Worm (Caenorhabditis elegans) whole organism, L4 larva: ENCODE results near the gene mecr-1.

ENCODE experiments used
- D1046.2 ChIP-seq: fragments of 200-800 bp; sonication (Bioruptor generic); IDR thresholded peaks from 2 replicates; pipeline ENCODE4 v1.3.6; 2022; ENCODE audit warnings: missing genetic modification characterization, missing compliant biosample characterization
- F10B5.3 ChIP-seq: sonication (generic microtip); optimal IDR thresholded peaks from 2 replicates; lab custom pipeline; 2016; ENCODE audit warnings: mild to moderate bottlenecking, missing genetic modification characterization, missing compliant biosample characterization
- F37D6.2 ChIP-seq: sonication (generic microtip); optimal IDR thresholded peaks from 2 replicates; lab custom pipeline; 2016; ENCODE audit warnings: mild to moderate bottlenecking, missing genetic modification characterization, missing compliant biosample characterization
- F44E2.7 ChIP-seq: fragments of 200-800 bp; sonication (Bioruptor generic); IDR thresholded peaks from 2 replicates; pipeline ENCODE4 v2.1.2; 2022; ENCODE audit warnings: missing genetic modification characterization, missing compliant biosample characterization
- R02D3.7 ChIP-seq: fragments of 150-350 bp; sonication (generic microtip); optimal IDR thresholded peaks from 3 replicates; lab custom pipeline; 2014; ENCODE audit warnings: missing biosample characterization, missing genetic modification characterization
- Y48G9A.11 ChIP-seq: fragments of 200-800 bp; sonication (Bioruptor generic); IDR thresholded peaks from 2 replicates; pipeline ENCODE4 v1.3.6; 2022; ENCODE audit warnings: missing genetic modification reagents, missing genetic modification characterization, missing compliant biosample characterization
- Y5F2A.4 ChIP-seq: fragments of 200-800 bp; sonication (Bioruptor generic); optimal IDR thresholded peaks from 2 replicates; lab custom pipeline; 2018; ENCODE audit warnings: mild to moderate bottlenecking, missing genetic modification characterization, missing compliant biosample characterization
- aha-1 ChIP-seq: fragments of 150-350 bp; peaks from one replicate; lab custom pipeline; 2014; ENCODE audit warnings: missing biosample characterization, missing genetic modification characterization
- ama-1 ChIP-seq: fragments of 150-350 bp; optimal IDR thresholded peaks from 2 replicates; lab custom pipeline; 2014; ENCODE audit warnings: inconsistent platforms, mixed read lengths
- attf-4 ChIP-seq: sonication (generic microtip); optimal IDR thresholded peaks from 3 replicates; lab custom pipeline; 2017; ENCODE audit warnings: missing biosample characterization, missing genetic modification characterization
- ceh-28 ChIP-seq: fragments of 150-350 bp; optimal IDR thresholded peaks from 2 replicates; lab custom pipeline; 2014; ENCODE audit warnings: missing biosample characterization, missing genetic modification reagents, missing genetic modification characterization
- ceh-44 ChIP-seq: fragments of 200-800 bp; sonication (Bioruptor generic); IDR thresholded peaks from 2 replicates; pipeline ENCODE4 v1.3.6; 2022; ENCODE audit warnings: missing genetic modification reagents, missing genetic modification characterization, missing compliant biosample characterization
- ceh-82 ChIP-seq: sonication (generic microtip); optimal IDR thresholded peaks from 2 replicates; lab custom pipeline; 2017; ENCODE audit warnings: missing biosample characterization, missing genetic modification characterization
- daf-12 ChIP-seq: fragments of 150-350 bp; optimal IDR thresholded peaks from 2 replicates; lab custom pipeline; 2014; ENCODE audit warnings: missing biosample characterization, missing genetic modification reagents, missing genetic modification characterization
- daf-8 ChIP-seq: fragments of 200-800 bp; sonication (Bioruptor generic); IDR thresholded peaks from 2 replicates; pipeline ENCODE4 v1.3.6; 2022; ENCODE audit warnings: missing genetic modification characterization, missing compliant biosample characterization
- dmd-6 ChIP-seq: fragments of 200-800 bp; sonication (Bioruptor generic); IDR thresholded peaks from 2 replicates; pipeline ENCODE4 v1.3.6; 2022; ENCODE audit warnings: missing genetic modification reagents, missing genetic modification characterization, missing compliant biosample characterization
- dmd-8 ChIP-seq: fragments of 200-800 bp; sonication (Bioruptor generic); IDR thresholded peaks from 2 replicates; pipeline ENCODE4 v1.3.6; 2022; ENCODE audit warnings: missing genetic modification characterization, missing compliant biosample characterization
- dmd-9 ChIP-seq: fragments of 200-800 bp; sonication (Bioruptor generic); IDR thresholded peaks from 2 replicates; pipeline ENCODE4 v1.3.6; 2022; ENCODE audit warnings: missing genetic modification reagents, missing genetic modification characterization, missing compliant biosample characterization
- dve-1 ChIP-seq: sonication (generic microtip); optimal IDR thresholded peaks from 2 replicates; lab custom pipeline; 2017; ENCODE audit warnings: antibody characterized with exemption, mild to moderate bottlenecking, missing genetic modification characterization, missing compliant biosample characterization; ENCODE audit not compliant: insufficient read depth
- egl-27 ChIP-seq: sonication (generic microtip); optimal IDR thresholded peaks from 3 replicates; lab custom pipeline; 2017; ENCODE audit warnings: missing biosample characterization, missing genetic modification reagents, missing genetic modification characterization
- egl-43 ChIP-seq: fragments of 200-800 bp; sonication (Bioruptor generic); IDR thresholded peaks from 2 replicates; pipeline ENCODE4 v1.3.6; 2022; ENCODE audit warnings: missing genetic modification reagents, missing genetic modification characterization, missing compliant biosample characterization
- hlh-11 ChIP-seq: fragments of 200-800 bp; sonication (Bioruptor generic); optimal IDR thresholded peaks from 2 replicates; lab custom pipeline; 2018; ENCODE audit warnings: mild to moderate bottlenecking, missing genetic modification characterization, missing compliant biosample characterization
- hlh-30 ChIP-seq: sonication (generic microtip); optimal IDR thresholded peaks from 2 replicates; lab custom pipeline; 2017; ENCODE audit warnings: antibody characterized with exemption, mild to moderate bottlenecking, missing genetic modification characterization, missing compliant biosample characterization; ENCODE audit not compliant: insufficient read depth
- lim-7 ChIP-seq: fragments of 200-800 bp; sonication (Bioruptor generic); IDR thresholded peaks from 2 replicates; pipeline ENCODE4 v1.3.6; 2022; ENCODE audit warnings: missing genetic modification characterization, missing compliant biosample characterization
- lin-29 ChIP-seq: fragments of 200-800 bp; sonication (Bioruptor generic); IDR thresholded peaks from 2 replicates; pipeline ENCODE4 v1.3.6; 2022; ENCODE audit warnings: missing genetic modification reagents, missing genetic modification characterization, missing compliant biosample characterization
- lsy-2 ChIP-seq, 2 experiments: fragments of 150-350 bp in 1 of 2; sonication (generic microtip) in 1 of 2; optimal IDR thresholded peaks; 2 replicates each; lab custom pipeline; 2014 to 2017; ENCODE audit warnings: missing biosample characterization in 2 of 2, missing genetic modification characterization in 2 of 2
- madf-9 ChIP-seq: fragments of 200-800 bp; sonication (Bioruptor generic); conservative IDR thresholded peaks from 2 replicates; pipeline ENCODE4 v1.3.6; 2022; ENCODE audit warnings: missing genetic modification reagents, missing genetic modification characterization, missing compliant biosample characterization
- mdt-29 ChIP-seq: fragments of 200-800 bp; sonication (Bioruptor generic); IDR thresholded peaks from 2 replicates; pipeline ENCODE4 v1.3.6; 2022; ENCODE audit warnings: missing genetic modification reagents, missing genetic modification characterization, missing compliant biosample characterization
- mep-1 ChIP-seq: fragments of 150-350 bp; sonication (generic microtip); optimal IDR thresholded peaks from 3 replicates; lab custom pipeline; 2014; ENCODE audit warnings: missing biosample characterization, missing genetic modification characterization
- mes-2 ChIP-seq: sonication (generic microtip); optimal IDR thresholded peaks from 2 replicates; lab custom pipeline; 2016; ENCODE audit warnings: missing genotype, mild to moderate bottlenecking, missing genetic modification characterization, missing compliant biosample characterization; ENCODE audit not compliant: poor library complexity, severe bottlenecking
- mxl-2 ChIP-seq: fragments of 200-800 bp; sonication (Bioruptor generic); conservative IDR thresholded peaks from 2 replicates; pipeline ENCODE4 v1.3.6; 2022; ENCODE audit warnings: missing genetic modification reagents, missing genetic modification characterization, missing compliant biosample characterization
- nhr-10 ChIP-seq: fragments of 150-350 bp; optimal IDR thresholded peaks from 2 replicates; lab custom pipeline; 2014; ENCODE audit warnings: missing biosample characterization, missing genetic modification characterization
- nhr-102 ChIP-seq: sonication (generic microtip); optimal IDR thresholded peaks from 2 replicates; lab custom pipeline; 2016; ENCODE audit warnings: mild to moderate bottlenecking, missing genetic modification characterization, moderate library complexity, missing compliant biosample characterization
- nhr-111 ChIP-seq: fragments of 200-800 bp; sonication (Bioruptor generic); optimal IDR thresholded peaks from 2 replicates; lab custom pipeline; 2018; ENCODE audit warnings: mild to moderate bottlenecking, missing genetic modification characterization, missing compliant biosample characterization
- nhr-25 ChIP-seq: sonication (generic microtip); optimal IDR thresholded peaks from 2 replicates; lab custom pipeline; 2017; ENCODE audit warnings: missing genetic modification characterization, mild to moderate bottlenecking, missing compliant biosample characterization, antibody characterized with exemption, moderate library complexity, borderline replicate concordance; ENCODE audit not compliant: insufficient read depth
- nhr-28 ChIP-seq: fragments of 150-350 bp; optimal IDR thresholded peaks from 2 replicates; lab custom pipeline; 2014; ENCODE audit warnings: missing biosample characterization, missing genetic modification characterization
- nhr-41 ChIP-seq: fragments of 200-800 bp; sonication (Bioruptor generic); IDR thresholded peaks from 2 replicates; pipeline ENCODE4 v1.3.6; 2022; ENCODE audit warnings: missing genetic modification reagents, missing genetic modification characterization, missing compliant biosample characterization
- nhr-6 ChIP-seq: fragments of 150-350 bp; optimal IDR thresholded peaks from 2 replicates; lab custom pipeline; 2014; ENCODE audit warnings: missing biosample characterization, missing genetic modification characterization
- nhr-76 ChIP-seq: fragments of 150-350 bp; optimal IDR thresholded peaks from 2 replicates; lab custom pipeline; 2014; ENCODE audit warnings: missing biosample characterization, missing genetic modification characterization
- nhr-77 ChIP-seq: fragments of 150-350 bp; optimal IDR thresholded peaks from 2 replicates; lab custom pipeline; 2014; ENCODE audit warnings: missing biosample characterization, missing genetic modification characterization
- pqm-1 ChIP-seq: sonication (generic microtip); optimal IDR thresholded peaks from 2 replicates; lab custom pipeline; 2017; ENCODE audit warnings: missing biosample characterization, missing genetic modification characterization
- tag-97 ChIP-seq: fragments of 200-800 bp; sonication (Bioruptor generic); IDR thresholded peaks from 2 replicates; pipeline ENCODE4 v1.3.6; 2022; ENCODE audit warnings: missing genetic modification characterization, missing compliant biosample characterization
- tra-1 ChIP-seq: fragments of 200-800 bp; sonication (Bioruptor generic); IDR thresholded peaks from 2 replicates; pipeline ENCODE4 v1.3.6; 2022; ENCODE audit warnings: missing genetic modification reagents, missing genetic modification characterization, missing compliant biosample characterization
- unc-130 ChIP-seq: sonication (generic microtip); optimal IDR thresholded peaks from 2 replicates; lab custom pipeline; 2016; ENCODE audit warnings: missing genetic modification reagents, missing genetic modification characterization, missing compliant biosample characterization
- vab-7 ChIP-seq: fragments of 200-800 bp; sonication (Bioruptor generic); IDR thresholded peaks from 2 replicates; pipeline ENCODE4 v1.3.6; 2022; ENCODE audit warnings: missing genetic modification reagents, missing genetic modification characterization, missing compliant biosample characterization
- zag-1 ChIP-seq: fragments of 150-350 bp; optimal IDR thresholded peaks from 2 replicates; lab custom pipeline; 2014; ENCODE audit warnings: missing biosample characterization, missing genetic modification characterization
- zfp-2 ChIP-seq: sonication (generic microtip); optimal IDR thresholded peaks from 2 replicates; lab custom pipeline; 2016; ENCODE audit warnings: mild to moderate bottlenecking, missing genetic modification characterization, missing compliant biosample characterization
- zfp-3 ChIP-seq: fragments of 200-800 bp; sonication (Bioruptor generic); conservative IDR thresholded peaks from 2 replicates; pipeline ENCODE4 v1.3.6; 2022; ENCODE audit warnings: missing genetic modification reagents, missing genetic modification characterization, missing compliant biosample characterization
- zip-11 ChIP-seq: fragments of 200-800 bp; sonication (Bioruptor generic); IDR thresholded peaks from 2 replicates; pipeline ENCODE4 v1.3.6; 2022; ENCODE audit warnings: missing genetic modification characterization, missing compliant biosample characterization

mecr-1 gene

DNA sequence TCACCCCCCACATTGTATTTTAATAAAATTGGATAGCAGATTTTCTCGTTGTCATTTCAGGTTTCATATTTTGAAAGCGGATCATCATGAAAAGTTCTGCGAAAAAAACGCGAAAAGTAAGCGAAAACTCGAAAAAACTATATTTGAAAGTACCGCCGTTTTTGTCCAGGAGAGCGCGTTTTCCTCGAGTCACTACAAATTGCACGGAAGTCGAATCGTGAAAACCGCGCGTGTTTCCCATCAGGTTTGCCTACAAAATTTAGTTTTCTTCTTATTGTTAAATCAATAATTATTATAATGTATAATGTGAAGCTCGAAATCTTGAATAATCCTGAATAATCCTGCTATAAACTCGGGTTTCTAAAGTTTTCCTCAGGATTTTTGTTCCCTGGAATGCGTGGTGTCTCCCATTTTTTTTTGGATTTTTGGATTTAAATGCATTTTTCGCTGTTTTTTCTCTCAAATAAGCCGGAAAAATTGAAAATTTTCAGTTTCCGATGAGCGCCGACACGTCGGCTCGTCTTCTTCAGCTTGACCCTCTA lies 12.6 kb upstream of the mecr-1 start, which contains the start of gene btf-1 (continued):
- TF ChIP-seq mes-2 (peak; percentile 84), nhr-28 (tag; lab: Kevin White, UChicago) (peak; percentile 30), lim-7 (GFP tag; lab: Robert Waterston, UW) (no peak), F44E2.7 (GFP tag; lab: Robert Waterston, UW) (no peak), tag-97 (GFP tag; lab: Robert Waterston, UW) (no peak), zip-11 (GFP tag; lab: Robert Waterston, UW) (no peak), vab-7 (GFP tag; lab: Robert Waterston, UW) (no peak), hlh-11 (tag; lab: Kevin White, UChicago) (peak; percentile 60), dmd-8 (GFP tag; lab: Robert Waterston, UW) (no peak), zag-1 (tag; lab: Kevin White, UChicago) (no peak), ceh-82 (tag; lab: Kevin White, UChicago) (no peak), F37D6.2 (tag; lab: Kevin White, UChicago) (peak; percentile 52), madf-9 (GFP tag; lab: Robert Waterston, UW) (0 out of 2 replicates have a peak, but pooled peaks have one; percentile 4), nhr-25 (tag; lab: Kevin White, UChicago) (peak; percentile 76)

DNA sequence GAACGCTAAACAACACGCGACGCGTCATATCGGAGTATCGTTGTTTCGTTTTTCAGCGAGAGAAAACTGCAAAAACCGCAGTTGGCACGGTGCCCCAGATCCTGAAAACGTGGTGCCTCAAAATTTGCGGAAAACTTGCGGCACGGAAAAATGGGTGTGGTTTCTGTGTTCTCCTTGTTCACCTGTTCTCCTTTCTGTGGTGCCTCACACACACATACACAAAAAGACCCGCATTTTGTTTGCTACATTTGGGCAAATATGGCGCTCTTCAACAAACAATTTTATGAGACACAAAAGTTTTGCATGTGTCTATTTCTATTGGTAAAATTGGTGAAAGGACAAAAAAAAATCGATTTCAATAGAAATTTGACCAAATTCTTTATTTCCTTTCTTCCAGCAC lies 11.7 kb upstream of the mecr-1 start:
- TF ChIP-seq nhr-77 (tag; lab: Kevin White, UChicago) = no peak
- no peak for TF ChIP-seq nhr-10 (tag; lab: Kevin White, UChicago)
- no peak for TF ChIP-seq lin-29 (GFP tag; lab: Robert Waterston, UW)
- no peak for TF ChIP-seq zag-1 (tag; lab: Kevin White, UChicago)
- TF ChIP-seq mes-2 = peak; percentile 44
- TF ChIP-seq F10B5.3 (tag; lab: Kevin White, UChicago) = no peak
- TF ChIP-seq zfp-2 = no peak
- TF ChIP-seq zip-11 (GFP tag; lab: Robert Waterston, UW) = no peak
- no peak for TF ChIP-seq mxl-2
- TF ChIP-seq nhr-41 = no peak
- no peak for TF ChIP-seq dmd-8 (GFP tag; lab: Robert Waterston, UW)
- no peak for TF ChIP-seq dmd-6 (GFP tag; lab: Robert Waterston, UW)
- no peak for TF ChIP-seq nhr-102 (tag; lab: Kevin White, UChicago)
- TF ChIP-seq pqm-1 (tag; lab: Kevin White, UChicago) = no peak
- no peak for TF ChIP-seq D1046.2 (GFP tag; lab: Robert Waterston, UW)
- TF ChIP-seq egl-27 (tag; lab: Kevin White, UChicago) = no peak
- TF ChIP-seq tra-1 (GFP tag; lab: Robert Waterston, UW) = no peak
- no peak for TF ChIP-seq daf-8 (GFP tag; lab: Robert Waterston, UW)
- TF ChIP-seq hlh-11 (tag; lab: Kevin White, UChicago) = no peak
- TF ChIP-seq zfp-3 (GFP tag; lab: Robert Waterston, UW) = no peak
- no peak for TF ChIP-seq Y5F2A.4 (GFP tag; lab: Kevin White, UChicago)
- no peak for TF ChIP-seq dmd-9
- TF ChIP-seq attf-4 = no peak
- TF ChIP-seq egl-43 = no peak
- TF ChIP-seq nhr-6 = no peak
- TF ChIP-seq ceh-28 = no peak
- TF ChIP-seq F37D6.2 (tag; lab: Kevin White, UChicago) = no peak
- TF ChIP-seq mdt-29 (GFP tag; lab: Robert Waterston, UW) = no peak
- no peak for TF ChIP-seq hlh-30
- TF ChIP-seq ceh-44 = no peak
- no peak for TF ChIP-seq nhr-28 (tag; lab: Kevin White, UChicago)
- TF ChIP-seq ama-1 = no peak
- TF ChIP-seq dve-1 (tag; lab: Kevin White, UChicago) = peak; percentile 25
- no peak for TF ChIP-seq unc-130
- TF ChIP-seq daf-12 = no peak
- no peak for TF ChIP-seq nhr-111 (GFP tag; lab: Kevin White, UChicago)
- TF ChIP-seq aha-1 (tag; lab: Kevin White, UChicago) = peak; percentile 46
- peak; percentile 31; the same call in 1 of the 2 replicates for TF ChIP-seq Y48G9A.11 (GFP tag; lab: Robert Waterston, UW)
- TF ChIP-seq lsy-2 (tag; optimal IDR thresholded peaks at IDR 0.05; lab: Kevin White, UChicago) = peak in 1 of 2 experiments; percentile 5
- no peak for TF ChIP-seq nhr-76 (tag; lab: Kevin White, UChicago)
- TF ChIP-seq R02D3.7 (tag; lab: Kevin White, UChicago) = no peak
- TF ChIP-seq mep-1 (tag; lab: Kevin White, UChicago) = peak; percentile 14
